Fruit fly (Drosophila melanogaster) whole organism, prepupa: ENCODE data around the gene Pten.

Experiments
- CG6792 ChIP-seq: fragments of 200-800 bp; sonication (Bioruptor generic); optimal IDR thresholded peaks from 3 replicates; lab custom pipeline; 2016; ENCODE audit warnings: missing biosample characterization, missing genetic modification characterization
- OdsH ChIP-seq: fragments of 200-800 bp; sonication (Bioruptor generic); optimal IDR thresholded peaks from 3 replicates; lab custom pipeline; 2016; ENCODE audit warnings: missing biosample characterization, missing genetic modification characterization

DNA sequence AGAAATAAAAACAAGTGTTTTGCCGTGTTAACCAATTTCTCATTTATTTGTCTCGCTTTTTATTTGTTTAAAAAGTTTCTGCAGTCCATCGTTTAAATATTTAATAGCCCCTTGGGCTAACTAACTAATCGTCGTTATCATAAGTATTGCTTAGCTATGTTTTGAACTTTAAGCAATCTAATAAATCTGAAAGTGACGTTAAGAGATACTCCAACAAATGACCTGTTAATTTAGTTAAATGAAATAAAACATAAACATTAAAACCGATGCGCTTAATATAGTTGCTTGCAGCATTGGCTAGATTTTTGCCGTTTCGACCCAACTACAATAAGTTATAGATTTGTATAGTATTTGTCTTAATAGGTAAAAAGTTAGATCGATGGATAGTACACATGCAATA lies 925 bp upstream of the Pten start:
- TF ChIP-seq CG6792 (GFP tag; lab: Kevin White, UChicago) = no peak
- no peak for TF ChIP-seq OdsH (GFP tag; lab: Kevin White, UChicago)
